Worm (Caenorhabditis elegans) whole organism, L1 larva: Measurements from ENCODE around the gene lec-7.

ENCODE experiments used
- ama-1 ChIP-seq: fragments of 150-350 bp; optimal IDR thresholded peaks from 2 replicates; lab custom pipeline; 2014
- ces-1 ChIP-seq: fragments of 150-350 bp; optimal IDR thresholded peaks from 2 replicates; lab custom pipeline; 2014; ENCODE audit warnings: missing biosample characterization, missing genetic modification reagents, missing genetic modification characterization
- dpl-1 ChIP-seq, 3 experiments: fragments of 150-350 bp in 2 of 3; sonication (generic microtip) in 1 of 3; optimal IDR thresholded peaks; 2 replicates each; lab custom pipeline; 2014 to 2017; ENCODE audit warnings: missing biosample characterization in 3 of 3, missing genetic modification characterization in 3 of 3, missing genetic modification reagents in 3 of 3
- fos-1 ChIP-seq: fragments of 150-350 bp; optimal IDR thresholded peaks from 2 replicates; lab custom pipeline; 2014; ENCODE audit warnings: missing biosample characterization, missing genetic modification characterization
- grh-1 ChIP-seq: fragments of 200-800 bp; sonication (Bioruptor generic); IDR thresholded peaks from 2 replicates; pipeline ENCODE4 v1.3.6; 2022; ENCODE audit warnings: missing genetic modification reagents, missing genetic modification characterization, missing compliant biosample characterization
- lin-14 ChIP-seq: fragments of 200-800 bp; sonication (Bioruptor generic); optimal IDR thresholded peaks from 2 replicates; lab custom pipeline; 2018; ENCODE audit warnings: mild to moderate bottlenecking, missing genetic modification characterization, moderate library complexity, missing compliant biosample characterization
- mep-1 ChIP-seq: fragments of 150-350 bp; optimal IDR thresholded peaks from 2 replicates; lab custom pipeline; 2014; ENCODE audit warnings: missing biosample characterization, missing genetic modification characterization
- vab-15 ChIP-seq: sonication (generic microtip); optimal IDR thresholded peaks from 2 replicates; lab custom pipeline; 2017; ENCODE audit warnings: missing genotype, mild to moderate bottlenecking, missing genetic modification characterization, missing compliant biosample characterization
- zag-1 ChIP-seq: fragments of 150-350 bp; optimal IDR thresholded peaks from 2 replicates; lab custom pipeline; 2014; ENCODE audit warnings: missing biosample characterization, missing genetic modification characterization

ce11 chrX:9850258-9850657 lies 1.6 kb upstream of the lec-7 start, which contains the start of gene lec-8:
- TF ChIP-seq dpl-1 (GFP tag; optimal IDR thresholded peaks at IDR 0.05; lab: Kevin White, UChicago), result no peak
- no peak for TF ChIP-seq ama-1
- TF ChIP-seq fos-1 (tag; lab: Kevin White, UChicago), result no peak
- TF ChIP-seq mep-1 (tag; lab: Kevin White, UChicago), result no peak
- no peak for TF ChIP-seq ces-1 (GFP tag; lab: Kevin White, UChicago)
- no peak for TF ChIP-seq vab-15 (tag; lab: Kevin White, UChicago)
- TF ChIP-seq zag-1 (tag; lab: Kevin White, UChicago), result no peak
- TF ChIP-seq lin-14 (GFP tag; lab: Kevin White, UChicago), result no peak
- TF ChIP-seq grh-1 (GFP tag; lab: Robert Waterston, UW), result no peak
